Worm (Caenorhabditis elegans): ENCODE data around the gene cpar-1.

DNA sequence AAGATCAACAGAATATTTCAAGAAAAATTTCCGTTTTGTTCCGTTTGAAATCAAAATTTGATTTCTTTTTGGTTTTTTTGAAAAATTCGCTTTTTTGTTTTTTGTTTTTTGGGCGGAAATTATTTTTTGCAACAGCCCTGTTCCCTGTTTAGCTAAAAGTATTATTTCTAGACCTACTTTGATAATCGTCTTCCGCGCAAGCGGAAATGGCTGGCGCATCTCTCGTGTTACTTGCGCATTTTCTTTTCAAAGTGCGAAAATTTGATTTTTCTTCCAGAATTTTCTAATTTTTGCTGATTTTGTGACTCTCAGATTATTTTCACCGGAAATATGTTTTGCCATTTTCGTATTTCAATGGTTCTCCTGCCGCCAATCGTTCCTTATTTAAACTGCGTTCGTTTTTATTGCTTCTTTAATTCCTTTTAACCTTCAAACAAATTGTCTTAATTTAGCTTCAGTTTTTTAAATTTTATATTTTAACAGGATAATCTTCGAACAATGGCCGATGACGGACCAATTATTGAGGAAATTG, at the start of gene cpar-1:
- no peak for TF ChIP-seq blmp-1 (tag; optimal IDR thresholded peaks at IDR 0.05; ENCODE audit: insufficient read depth)
- TF ChIP-seq nhr-11 (tag; optimal IDR thresholded peaks at IDR 0.05): no peak
- no peak for TF ChIP-seq ceh-82 (tag; optimal IDR thresholded peaks at IDR 0.05)
- no peak for TF ChIP-seq fos-1 (tag; optimal IDR thresholded peaks at IDR 0.05)
- no peak for TF ChIP-seq lin-39 (tag; optimal IDR thresholded peaks at IDR 0.05)
- TF ChIP-seq alr-1 (tag; optimal IDR thresholded peaks at IDR 0.05): no peak

Data from whole organism, L2 larva.